Worm (Caenorhabditis elegans) whole organism, young adult: ENCODE measurements around the gene R10H10.3.

Source experiments
- B0261.1 ChIP-seq: sonication (generic microtip); optimal IDR thresholded peaks from 2 replicates; lab custom pipeline; 2016; ENCODE audit warnings: mild to moderate bottlenecking, missing genetic modification characterization, moderate library complexity, missing compliant biosample characterization
- C06A6.2 ChIP-seq: fragments of 200-800 bp; sonication (Bioruptor generic); conservative IDR thresholded peaks from 2 replicates; pipeline ENCODE4 v1.3.6; 2022; ENCODE audit warnings: missing genetic modification characterization, missing compliant biosample characterization
- F23B12.7 ChIP-seq: sonication (generic microtip); optimal IDR thresholded peaks from 2 replicates; lab custom pipeline; 2017; ENCODE audit warnings: missing genetic modification characterization, mild to moderate bottlenecking, missing compliant biosample characterization, antibody characterized with exemption, moderate library complexity; ENCODE audit not compliant: insufficient read depth
- F37B4.10 ChIP-seq: fragments of 200-800 bp; sonication (Bioruptor generic); IDR thresholded peaks from 2 replicates; pipeline ENCODE4 v1.3.6; 2022; ENCODE audit warnings: missing genetic modification characterization, missing compliant biosample characterization
- F39B2.1 ChIP-seq: fragments of 200-800 bp; sonication (Bioruptor generic); IDR thresholded peaks from 2 replicates; pipeline ENCODE4 v1.3.6; 2022; ENCODE audit warnings: missing genetic modification reagents, missing genetic modification characterization, missing compliant biosample characterization
- F52B5.7 ChIP-seq: sonication (generic microtip); optimal IDR thresholded peaks from 2 replicates; lab custom pipeline; 2016; ENCODE audit warnings: mild to moderate bottlenecking, missing genetic modification characterization, missing compliant biosample characterization
- F55B11.4 ChIP-seq: sonication (generic microtip); optimal IDR thresholded peaks from 2 replicates; lab custom pipeline; 2016; ENCODE audit warnings: missing compliant biosample characterization, missing genetic modification characterization, borderline replicate concordance; ENCODE audit not compliant: insufficient read depth
- K12H6.12 ChIP-seq: fragments of 200-800 bp; sonication (Bioruptor generic); optimal IDR thresholded peaks from 2 replicates; lab custom pipeline; 2018; ENCODE audit warnings: mild to moderate bottlenecking, missing genetic modification characterization, missing compliant biosample characterization
- Y53F4B.3 ChIP-seq: fragments of 200-800 bp; sonication (Bioruptor generic); IDR thresholded peaks from 2 replicates; pipeline ENCODE4 v1.3.6; 2022; ENCODE audit warnings: missing genetic modification reagents, missing genetic modification characterization, missing compliant biosample characterization
- Y56A3A.18 ChIP-seq: fragments of 200-800 bp; sonication (Bioruptor generic); IDR thresholded peaks from 2 replicates; pipeline ENCODE4 v1.3.6; 2022; ENCODE audit warnings: missing genetic modification reagents, missing genetic modification characterization, missing compliant biosample characterization
- Y67H2A.10 ChIP-seq: fragments of 200-800 bp; sonication (Bioruptor generic); conservative IDR thresholded peaks from 2 replicates; pipeline ENCODE4 v1.3.6; 2022; ENCODE audit warnings: missing genetic modification reagents, missing genetic modification characterization, missing compliant biosample characterization
- Y95B8A.8 ChIP-seq: fragments of 200-800 bp; sonication (Bioruptor generic); IDR thresholded peaks from 2 replicates; pipeline ENCODE4 v1.3.6; 2022; ENCODE audit warnings: missing genetic modification reagents, missing genetic modification characterization, missing compliant biosample characterization
- ZK185.1 ChIP-seq: sonication (generic microtip); optimal IDR thresholded peaks from 2 replicates; lab custom pipeline; 2016; ENCODE audit warnings: mild to moderate bottlenecking, missing genetic modification characterization, missing compliant biosample characterization; ENCODE audit not compliant: poor library complexity, severe bottlenecking
- ama-1 ChIP-seq, 3 experiments: fragments of 150-350 bp in 1 of 3; sonication (generic microtip) in 2 of 3; optimal IDR thresholded peaks; 2 replicates each; lab custom pipeline; 2014 to 2018; ENCODE audit warnings: missing biosample characterization in 2 of 3, missing genetic modification characterization in 2 of 3, missing genetic modification reagents in 2 of 3
- aptf-2 ChIP-seq: fragments of 200-800 bp; sonication (Bioruptor generic); conservative IDR thresholded peaks from 2 replicates; pipeline ENCODE4 v1.3.6; 2022; ENCODE audit warnings: missing genetic modification reagents, missing genetic modification characterization, missing compliant biosample characterization
- attf-3 ChIP-seq: fragments of 200-800 bp; sonication (Bioruptor generic); conservative IDR thresholded peaks from 2 replicates; pipeline ENCODE4 v1.3.6; 2022; ENCODE audit warnings: missing genetic modification reagents, missing genetic modification characterization, missing compliant biosample characterization
- bed-1 ChIP-seq: fragments of 200-800 bp; sonication (Bioruptor generic); IDR thresholded peaks from 2 replicates; pipeline ENCODE4 v1.3.6; 2022; ENCODE audit warnings: missing genetic modification reagents, missing genetic modification characterization, missing compliant biosample characterization
- bed-2 ChIP-seq: fragments of 200-800 bp; sonication (Bioruptor generic); IDR thresholded peaks from 2 replicates; pipeline ENCODE4 v1.3.6; 2022; ENCODE audit warnings: missing genetic modification reagents, missing genetic modification characterization, missing compliant biosample characterization
- ccch-3 ChIP-seq: fragments of 200-800 bp; sonication (Bioruptor generic); optimal IDR thresholded peaks from 2 replicates; lab custom pipeline; 2018; ENCODE audit warnings: mild to moderate bottlenecking, missing genetic modification characterization, missing compliant biosample characterization
- ceh-100 ChIP-seq: fragments of 200-800 bp; sonication (Bioruptor generic); IDR thresholded peaks from 2 replicates; pipeline ENCODE4 v1.3.6; 2022; ENCODE audit warnings: missing genetic modification reagents, missing genetic modification characterization, missing compliant biosample characterization
- ceh-27 ChIP-seq: fragments of 200-800 bp; sonication (Bioruptor generic); optimal IDR thresholded peaks from 2 replicates; lab custom pipeline; 2018; ENCODE audit warnings: mild to moderate bottlenecking, missing genetic modification characterization, moderate library complexity, missing compliant biosample characterization
- ceh-91 ChIP-seq: fragments of 200-800 bp; sonication (Bioruptor generic); IDR thresholded peaks from 2 replicates; pipeline ENCODE4 v1.3.6; 2022; ENCODE audit warnings: missing genetic modification reagents, missing genetic modification characterization, missing compliant biosample characterization
- dpff-1 ChIP-seq: sonication (generic microtip); optimal IDR thresholded peaks from 2 replicates; lab custom pipeline; 2017; ENCODE audit warnings: mild to moderate bottlenecking, missing genetic modification characterization, missing compliant biosample characterization
- dpl-1 ChIP-seq: fragments of 150-350 bp; optimal IDR thresholded peaks from 2 replicates; lab custom pipeline; 2014; ENCODE audit warnings: missing biosample characterization, missing genetic modification reagents, missing genetic modification characterization
- efl-1 ChIP-seq: fragments of 150-350 bp; optimal IDR thresholded peaks from 2 replicates; lab custom pipeline; 2014; ENCODE audit warnings: missing biosample characterization, missing genetic modification reagents, missing genetic modification characterization
- egrh-3 ChIP-seq: fragments of 200-800 bp; sonication (Bioruptor generic); IDR thresholded peaks from 2 replicates; pipeline ENCODE4 v1.3.6; 2022; ENCODE audit warnings: missing genetic modification reagents, missing genetic modification characterization, missing compliant biosample characterization
- fkh-3 ChIP-seq: sonication (generic microtip); optimal IDR thresholded peaks from 2 replicates; lab custom pipeline; 2016; ENCODE audit warnings: mild to moderate bottlenecking, missing genetic modification characterization, missing compliant biosample characterization
- hlh-12 ChIP-seq: sonication (generic microtip); optimal IDR thresholded peaks from 2 replicates; lab custom pipeline; 2016; ENCODE audit warnings: missing genetic modification characterization, missing compliant biosample characterization
- lin-26 ChIP-seq: fragments of 200-800 bp; sonication (Bioruptor generic); IDR thresholded peaks from 2 replicates; pipeline ENCODE4 v1.3.6; 2022; ENCODE audit warnings: missing genetic modification reagents, missing genetic modification characterization, missing compliant biosample characterization
- lin-40 ChIP-seq: sonication (generic microtip); optimal IDR thresholded peaks from 2 replicates; lab custom pipeline; 2016; ENCODE audit warnings: missing genetic modification characterization, mild to moderate bottlenecking, missing compliant biosample characterization, missing genotype, missing genetic modification reagents
- lsy-27 ChIP-seq: sonication (generic microtip); optimal IDR thresholded peaks from 2 replicates; lab custom pipeline; 2017; ENCODE audit warnings: missing genetic modification characterization, mild to moderate bottlenecking, missing compliant biosample characterization, antibody characterized with exemption, missing genotype, borderline replicate concordance; ENCODE audit not compliant: insufficient read depth
- madf-6 ChIP-seq: fragments of 200-800 bp; sonication (Bioruptor generic); IDR thresholded peaks from 2 replicates; pipeline ENCODE4 v1.3.6; 2022; ENCODE audit warnings: missing genetic modification reagents, missing genetic modification characterization, missing compliant biosample characterization
- mcd-1 ChIP-seq: fragments of 200-800 bp; sonication (Bioruptor generic); IDR thresholded peaks from 2 replicates; pipeline ENCODE4 v1.3.6; 2022; ENCODE audit warnings: missing genetic modification reagents, missing genetic modification characterization, missing compliant biosample characterization
- mel-28 ChIP-seq: sonication (generic microtip); optimal IDR thresholded peaks from 2 replicates; lab custom pipeline; 2016; ENCODE audit warnings: borderline replicate concordance, mild to moderate bottlenecking, missing genetic modification characterization, missing compliant biosample characterization
- nhr-120 ChIP-seq: fragments of 200-800 bp; sonication (Bioruptor generic); IDR thresholded peaks from 2 replicates; pipeline ENCODE4 v1.3.6; 2022; ENCODE audit warnings: missing genetic modification characterization, missing compliant biosample characterization
- nhr-179 ChIP-seq: sonication (generic microtip); optimal IDR thresholded peaks from 2 replicates; lab custom pipeline; 2016; ENCODE audit warnings: mild to moderate bottlenecking, missing genetic modification characterization, missing compliant biosample characterization
- repo-1 ChIP-seq: sonication (generic microtip); optimal IDR thresholded peaks from 2 replicates; lab custom pipeline; 2017; ENCODE audit warnings: mild to moderate bottlenecking, missing genetic modification characterization, missing compliant biosample characterization
- sdz-38 ChIP-seq: sonication (generic microtip); optimal IDR thresholded peaks from 2 replicates; lab custom pipeline; 2016; ENCODE audit warnings: missing genotype, missing genetic modification characterization, missing compliant biosample characterization
- sea-2 ChIP-seq: fragments of 200-800 bp; sonication (Bioruptor generic); IDR thresholded peaks from 2 replicates; pipeline ENCODE4 v1.3.6; 2022; ENCODE audit warnings: missing genetic modification characterization, missing compliant biosample characterization
- snpc-1.3 ChIP-seq: sonication (generic microtip); optimal IDR thresholded peaks from 2 replicates; lab custom pipeline; 2017; ENCODE audit warnings: missing genetic modification characterization, mild to moderate bottlenecking, missing compliant biosample characterization, antibody characterized with exemption, moderate library complexity, missing genotype, missing genetic modification reagents; ENCODE audit not compliant: insufficient read depth
- somi-1 ChIP-seq: fragments of 200-800 bp; sonication (Bioruptor generic); optimal IDR thresholded peaks from 2 replicates; lab custom pipeline; 2018; ENCODE audit warnings: mild to moderate bottlenecking, missing genetic modification characterization, missing compliant biosample characterization
- tbp1 ChIP-seq: fragments of 200-800 bp; sonication (Bioruptor generic); optimal IDR thresholded peaks from 2 replicates; lab custom pipeline; 2018; ENCODE audit warnings: mild to moderate bottlenecking, missing genetic modification characterization, missing compliant biosample characterization
- unc-130 ChIP-seq: sonication (generic microtip); optimal IDR thresholded peaks from 2 replicates; lab custom pipeline; 2016; ENCODE audit warnings: missing genetic modification reagents, missing genetic modification characterization, missing compliant biosample characterization
- unc-62 ChIP-seq: fragments of 150-350 bp; optimal IDR thresholded peaks from 2 replicates; lab custom pipeline; 2014; ENCODE audit warnings: missing biosample characterization, missing genetic modification reagents, missing genetic modification characterization
- xnd-1 ChIP-seq: sonication (generic microtip); optimal IDR thresholded peaks from 2 replicates; lab custom pipeline; 2016; ENCODE audit warnings: missing genotype, missing genetic modification reagents, missing genetic modification characterization, missing compliant biosample characterization
- zim-3 ChIP-seq: sonication (generic microtip); optimal IDR thresholded peaks from 2 replicates; lab custom pipeline; 2017; ENCODE audit warnings: mild to moderate bottlenecking, missing genetic modification characterization, moderate library complexity, missing compliant biosample characterization
- ztf-26 ChIP-seq: sonication (generic microtip); optimal IDR thresholded peaks from 2 replicates; lab custom pipeline; 2017; ENCODE audit warnings: missing genetic modification characterization, missing compliant biosample characterization
- ztf-3 ChIP-seq: fragments of 200-800 bp; sonication (Bioruptor generic); optimal IDR thresholded peaks from 2 replicates; lab custom pipeline; 2018; ENCODE audit warnings: mild to moderate bottlenecking, missing genetic modification characterization, missing compliant biosample characterization
- ztf-6 ChIP-seq: fragments of 200-800 bp; sonication (Bioruptor generic); IDR thresholded peaks from 2 replicates; pipeline ENCODE4 v1.3.6; 2022; ENCODE audit warnings: missing genetic modification reagents, missing genetic modification characterization, missing compliant biosample characterization

Gene R10H10.3

DNA sequence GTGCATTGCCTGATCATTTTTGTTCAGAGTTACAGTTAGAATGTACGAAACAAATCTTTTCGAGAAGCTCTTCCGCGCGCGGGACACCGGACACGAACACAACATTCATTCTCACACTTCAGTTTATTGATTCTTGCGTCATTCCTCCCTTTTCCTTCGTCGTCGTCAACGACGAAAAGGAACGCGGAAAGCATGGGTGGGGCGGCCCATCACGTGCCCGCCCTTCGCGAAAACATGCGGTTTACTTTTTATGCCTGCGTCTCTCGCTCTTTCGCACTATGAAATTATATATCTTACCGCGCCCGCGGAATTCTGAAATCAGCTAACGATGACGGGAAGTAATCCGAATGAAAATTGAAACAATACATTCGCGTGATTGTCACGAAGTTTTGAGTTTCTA lies 7.7 kb upstream of the R10H10.3 start (continued):
- TF ChIP-seq ztf-26 (peak; percentile 27), lin-26 (no peak), bed-2 (GFP tag; lab: Robert Waterston, UW) (no peak), sdz-38 (tag; lab: Kevin White, UChicago) (no peak), dpff-1 (no peak), unc-62 (GFP tag; lab: Kevin White, UChicago) (no peak), lin-40 (tag; lab: Kevin White, UChicago) (peak; percentile 48), sea-2 (GFP tag; lab: Robert Waterston, UW) (no peak), egrh-3 (GFP tag; lab: Robert Waterston, UW) (no peak), Y56A3A.18 (GFP tag; lab: Robert Waterston, UW) (peak; percentile 82; the same call in 1 of the 2 replicates), ceh-100 (GFP tag; lab: Robert Waterston, UW) (no peak), ztf-3 (no peak), F55B11.4 (tag; lab: Kevin White, UChicago) (no peak), ZK185.1 (tag; lab: Kevin White, UChicago) (no peak), B0261.1 (no peak), C06A6.2 (GFP tag; lab: Robert Waterston, UW) (no peak), K12H6.12 (tag; lab: Kevin White, UChicago) (no peak), Y53F4B.3 (GFP tag; lab: Robert Waterston, UW) (no peak), bed-1 (GFP tag; lab: Robert Waterston, UW) (no peak), Y67H2A.10 (GFP tag; lab: Robert Waterston, UW) (0 out of 2 replicates have a peak, but pooled peaks have one; percentile 7), efl-1 (peak; percentile 70), ceh-91 (GFP tag; lab: Robert Waterston, UW) (no peak), hlh-12 (tag; lab: Kevin White, UChicago) (no peak), lsy-27 (tag; lab: Kevin White, UChicago) (no peak), mcd-1 (GFP tag; lab: Robert Waterston, UW) (no peak), fkh-3 (tag; lab: Kevin White, UChicago) (no peak), mel-28 (tag; lab: Kevin White, UChicago) (no peak), snpc-1.3 (no peak), repo-1 (tag; lab: Kevin White, UChicago) (no peak), zim-3 (tag; lab: Kevin White, UChicago) (no peak), madf-6 (GFP tag; lab: Robert Waterston, UW) (peak; percentile 80), F23B12.7 (tag; lab: Kevin White, UChicago) (peak; percentile 0), nhr-179 (tag; lab: Kevin White, UChicago) (no peak), F37B4.10 (GFP tag; lab: Robert Waterston, UW) (no peak), F52B5.7 (no peak), ama-1 (optimal IDR thresholded peaks at IDR 0.05; lab: Kevin White, UChicago) (no peak), ama-1 (GFP tag; optimal IDR thresholded peaks at IDR 0.05; lab: Kevin White, UChicago) (no peak), tbp1 (no peak), ceh-27 (GFP tag; lab: Kevin White, UChicago) (no peak), dpl-1 (GFP tag; lab: Kevin White, UChicago) (no peak), attf-3 (GFP tag; lab: Robert Waterston, UW) (no peak), ztf-6 (no peak), ccch-3 (GFP tag; lab: Kevin White, UChicago) (no peak), unc-130 (GFP tag; lab: Kevin White, UChicago) (no peak), aptf-2 (GFP tag; lab: Robert Waterston, UW) (no peak), Y95B8A.8 (GFP tag; lab: Robert Waterston, UW) (no peak; the same call in 1 of the 2 replicates), somi-1 (peak; percentile 28), xnd-1 (peak; percentile 67), nhr-120 (GFP tag; lab: Robert Waterston, UW) (no peak), F39B2.1 (no peak)
